Worm (Caenorhabditis elegans) whole organism, late embryonic: ENCODE measurements around the gene folt-1.

Experiments used
- pqm-1 ChIP-seq: sonication (generic microtip); optimal IDR thresholded peaks from 2 replicates; lab custom pipeline; 2016; ENCODE audit warnings: missing genetic modification characterization, missing compliant biosample characterization
- rnt-1 ChIP-seq: sonication (generic microtip); optimal IDR thresholded peaks from 2 replicates; lab custom pipeline; 2016; ENCODE audit warnings: missing genetic modification characterization, missing compliant biosample characterization

DNA sequence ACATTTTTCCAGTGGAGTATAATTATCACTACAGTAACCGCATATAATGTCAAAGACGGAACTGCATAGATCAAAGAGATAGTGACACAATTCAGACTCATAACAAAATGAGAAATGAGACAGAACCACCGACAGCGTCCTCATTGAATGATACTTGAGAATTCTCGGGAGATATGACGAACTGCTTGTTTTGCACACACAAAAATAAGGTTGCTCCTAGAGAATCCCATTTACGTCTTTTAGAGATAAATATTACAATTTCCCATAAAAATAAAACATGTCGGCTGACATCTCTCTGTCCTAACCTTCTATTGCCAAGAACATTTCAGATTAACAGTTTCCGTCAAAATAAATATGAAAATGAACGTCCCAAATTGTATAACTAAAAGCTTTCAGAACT is 14.3 kb downstream of the folt-1 start, which contains the start of gene srg-38:
- no peak for TF ChIP-seq rnt-1 (tag; lab: Kevin White, UChicago)
- TF ChIP-seq pqm-1 (tag; lab: Kevin White, UChicago): no peak
